Worm (Caenorhabditis elegans): Measurements from ENCODE around the gene Y105C5B.11.

DNA sequence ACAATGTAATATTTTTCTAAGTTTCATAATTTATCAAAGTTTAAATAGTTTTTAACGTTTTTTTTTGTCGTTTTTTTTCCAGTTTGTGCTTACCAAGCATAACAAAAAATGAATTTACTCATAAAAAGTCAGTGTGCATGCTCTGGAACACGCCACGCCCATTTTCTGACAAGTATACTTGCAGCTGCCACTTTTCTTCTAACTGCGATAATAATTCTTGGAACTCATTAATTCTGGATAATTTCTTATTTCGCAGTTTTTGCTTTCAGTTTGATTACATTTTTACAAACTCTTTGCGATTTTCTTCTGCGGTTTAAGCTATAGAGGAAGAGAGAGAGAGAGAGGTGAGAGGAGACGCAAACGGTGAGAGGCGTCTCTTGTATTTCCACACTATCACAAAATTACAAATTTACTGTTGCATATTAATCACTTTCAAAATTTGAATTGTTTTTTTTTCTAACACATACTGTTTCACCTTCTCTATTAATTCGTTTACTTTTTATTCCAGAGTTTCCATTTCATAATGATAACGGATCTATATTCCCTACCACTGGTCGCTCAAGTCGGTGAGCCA lies 35.2 kb downstream of the Y105C5B.11 start, which contains the start of gene srv-15:
- TF ChIP-seq elt-3 (tag; optimal IDR thresholded peaks at IDR 0.05) (no peak), nhr-76 (tag; optimal IDR thresholded peaks at IDR 0.05) (no peak), ham-2 (GFP tag; optimal IDR thresholded peaks at IDR 0.05) (no peak), lsy-2 (tag; optimal IDR thresholded peaks at IDR 0.05) (no peak), nhr-12 (tag; optimal IDR thresholded peaks at IDR 0.05) (no peak), mep-1 (tag; optimal IDR thresholded peaks at IDR 0.05) (no peak), unc-39 (tag; optimal IDR thresholded peaks at IDR 0.05) (no peak), lin-13 (tag; optimal IDR thresholded peaks at IDR 0.05) (no peak), snpc-4 (tag; optimal IDR thresholded peaks at IDR 0.05) (no peak), nhr-237 (tag; optimal IDR thresholded peaks at IDR 0.05) (no peak), ceh-83 (GFP tag; optimal IDR thresholded peaks at IDR 0.05) (no peak), blmp-1 (tag; optimal IDR thresholded peaks at IDR 0.05) (no peak), ztf-11 (tag; optimal IDR thresholded peaks at IDR 0.05) (no peak)

Data from whole organism, mixed stage, embryonic.